Fruit fly (Drosophila melanogaster) Kc167 (cell line): ENCODE results near the gene RhoGEF64C.

Source experiments
- Myc ChIP-seq: fragments of >200 bp; optimal IDR thresholded peaks from 2 replicates; lab custom pipeline; 2017; ENCODE audit warnings: missing external identifiers
- Sin3A ChIP-seq: fragments of >200 bp; optimal IDR thresholded peaks from 2 replicates; lab custom pipeline; 2018; ENCODE audit warnings: missing external identifiers
- h ChIP-seq: fragments of >200 bp; optimal IDR thresholded peaks from 3 replicates; lab custom pipeline; 2018; ENCODE audit warnings: missing external identifiers
- insv ChIP-seq: fragments of >200 bp; optimal IDR thresholded peaks from 3 replicates; lab custom pipeline; 2018; ENCODE audit warnings: missing external identifiers
- psq ChIP-seq: fragments of >200 bp; optimal IDR thresholded peaks from 2 replicates; lab custom pipeline; 2017; ENCODE audit warnings: missing external identifiers
- ttk ChIP-seq: sonication (Bioruptor generic); optimal IDR thresholded peaks from 2 replicates; lab custom pipeline; 2017; ENCODE audit warnings: missing external identifiers

RhoGEF64C gene

DNA sequence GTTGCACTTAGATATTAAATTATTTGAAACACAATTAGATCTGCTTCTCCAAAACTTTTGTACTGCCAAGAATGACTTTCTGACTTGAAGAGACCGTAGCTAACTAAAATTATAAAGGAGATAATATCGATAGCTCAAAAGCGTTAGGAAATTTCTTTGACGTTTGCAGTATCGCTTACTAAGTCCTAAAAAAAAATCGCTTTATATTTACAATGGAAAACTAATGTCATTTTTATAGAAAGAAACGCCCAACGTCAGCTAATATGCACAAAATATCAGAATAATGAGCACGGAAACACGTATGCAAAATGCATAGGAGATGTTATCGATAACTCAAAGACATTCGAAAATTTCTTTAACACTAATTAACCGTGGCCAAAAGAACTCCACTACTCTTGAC, 61.1 kb downstream of the RhoGEF64C start, which contains the start of gene CG12493:
Gene CG12493 (minus strand): TSS at position 101 of the 400 bp plus-strand sequence.
- TF ChIP-seq insv (lab: Kevin White, UChicago): no peak
- no peak for TF ChIP-seq ttk (lab: Kevin White, UChicago)
- TF ChIP-seq h (lab: Kevin White, UChicago): no peak
- TF ChIP-seq Sin3A: no peak
- no peak for TF ChIP-seq psq (lab: Kevin White, UChicago)
- no peak for TF ChIP-seq Myc (lab: Kevin White, UChicago)

DNA sequence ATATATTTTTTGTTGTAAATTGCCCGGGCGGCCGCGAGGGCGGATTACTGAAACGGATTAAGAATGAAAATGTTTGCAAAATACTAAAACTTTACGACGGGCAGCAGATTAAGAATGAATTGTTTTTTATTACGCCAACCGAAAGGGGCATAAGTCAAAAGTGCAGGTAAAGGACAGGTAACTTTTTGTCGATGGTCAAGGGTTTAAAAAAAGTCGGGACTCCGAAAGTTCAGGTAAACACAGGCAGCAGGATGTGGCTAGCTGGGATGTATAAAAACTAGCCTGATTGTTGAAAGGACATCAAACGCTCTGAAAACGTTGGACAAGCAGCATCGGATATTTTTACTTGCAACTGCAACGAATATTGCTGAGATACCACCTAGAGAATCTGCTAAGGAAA, 65.0 kb downstream of the RhoGEF64C start, which contains the start of gene CG13711:
Gene CG13711 (plus strand): TSS at position 301 of the 400 bp plus-strand sequence.
- TF ChIP-seq psq (lab: Kevin White, UChicago) (no peak), Myc (lab: Kevin White, UChicago) (no peak), h (lab: Kevin White, UChicago) (no peak)

DNA sequence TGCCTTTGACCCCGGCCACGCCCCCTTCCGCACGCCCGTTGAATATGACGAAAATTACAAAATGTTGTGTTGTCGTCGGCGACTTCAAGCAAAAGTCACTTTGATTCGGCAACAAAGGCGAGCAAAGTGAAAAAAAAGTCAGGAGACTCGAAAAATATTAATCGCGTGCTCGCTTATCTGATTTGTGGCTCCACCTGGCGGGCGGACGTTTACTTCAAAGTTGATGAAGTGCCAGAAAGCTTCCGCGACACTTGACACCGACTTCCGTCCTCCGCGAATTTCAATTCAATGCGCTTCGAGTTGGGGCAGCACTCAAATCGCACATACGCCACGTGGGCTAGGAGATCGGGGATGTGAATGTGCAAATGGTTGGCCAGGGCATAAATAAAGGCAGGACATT, 83.8 kb downstream of the RhoGEF64C start:
- no peak for TF ChIP-seq Myc (lab: Kevin White, UChicago)
- no peak for TF ChIP-seq Sin3A
- no peak for TF ChIP-seq ttk (lab: Kevin White, UChicago)
- TF ChIP-seq h (lab: Kevin White, UChicago): no peak
- no peak for TF ChIP-seq psq (lab: Kevin White, UChicago)
- no peak for TF ChIP-seq insv (lab: Kevin White, UChicago)

DNA sequence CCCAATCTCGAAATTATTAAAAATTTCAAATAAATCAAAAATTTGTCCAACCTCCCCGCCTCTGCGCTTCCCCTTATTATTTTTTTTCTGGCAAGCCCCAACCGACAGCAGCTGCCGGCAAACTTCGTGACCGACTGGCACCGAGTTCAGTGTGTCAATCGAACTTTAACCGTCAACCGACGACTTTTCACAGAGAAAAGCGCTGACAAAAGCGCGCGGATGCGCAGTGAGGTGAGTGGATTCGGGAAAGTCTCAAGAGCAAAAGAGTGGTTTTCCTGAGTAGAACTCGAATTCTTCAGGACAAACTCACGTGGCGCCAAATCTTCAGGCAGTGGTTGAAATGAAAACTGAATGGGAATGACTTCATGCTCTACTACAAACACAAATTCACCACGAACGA, 108.1 kb downstream of the RhoGEF64C start:
- TF ChIP-seq Myc (lab: Kevin White, UChicago): no peak
- TF ChIP-seq insv (lab: Kevin White, UChicago): no peak
- TF ChIP-seq psq (lab: Kevin White, UChicago): no peak
- no peak for TF ChIP-seq Sin3A
- no peak for TF ChIP-seq ttk (lab: Kevin White, UChicago)
- no peak for TF ChIP-seq h (lab: Kevin White, UChicago)

DNA sequence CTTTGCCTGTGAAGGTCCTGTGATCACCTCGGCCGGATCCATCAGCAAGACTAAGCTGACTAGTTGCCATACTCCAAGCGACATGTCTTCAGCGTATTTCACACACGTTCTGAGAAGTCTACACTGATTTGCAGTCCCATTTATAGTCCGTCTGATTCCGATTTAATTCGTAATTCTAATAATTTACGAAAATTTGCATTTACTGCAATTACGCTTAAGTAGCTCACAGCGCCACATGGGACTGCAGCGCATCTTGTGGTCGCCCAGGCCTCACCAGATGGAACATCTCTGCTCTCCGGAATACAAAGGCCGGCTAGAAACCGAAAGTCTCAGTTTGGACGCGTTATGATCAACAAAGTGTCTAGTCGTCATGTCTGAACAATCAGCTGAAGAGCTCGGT, 112.6 kb downstream of the RhoGEF64C start, which contains the start of gene CG7509:
Gene CG7509 (minus strand): TSS at position 101 of the 400 bp plus-strand sequence.
- TF ChIP-seq Myc (lab: Kevin White, UChicago): no peak
- no peak for TF ChIP-seq insv (lab: Kevin White, UChicago)
- TF ChIP-seq Sin3A: no peak
- no peak for TF ChIP-seq ttk (lab: Kevin White, UChicago)
- no peak for TF ChIP-seq psq (lab: Kevin White, UChicago)
- no peak for TF ChIP-seq h (lab: Kevin White, UChicago)

DNA sequence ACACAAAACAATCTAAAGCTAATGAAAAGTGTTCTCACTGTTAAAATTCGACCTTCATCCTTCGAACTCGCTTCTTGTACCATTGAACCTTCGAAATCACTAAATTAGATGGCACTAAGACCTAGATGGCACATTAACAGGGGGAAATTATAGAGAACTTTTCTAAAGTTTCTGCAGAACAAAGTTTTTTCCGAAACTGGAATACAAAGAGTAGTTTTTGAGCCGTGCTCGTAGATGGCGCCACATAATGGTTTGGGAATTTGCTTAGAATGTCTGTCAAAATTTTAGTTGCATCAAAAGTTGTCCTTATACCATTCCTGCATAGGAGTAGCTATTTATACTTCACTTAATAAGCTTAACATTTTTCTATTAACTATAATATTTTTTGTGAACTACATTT, 113.2 kb downstream of the RhoGEF64C start:
- TF ChIP-seq insv (lab: Kevin White, UChicago) (no peak), psq (lab: Kevin White, UChicago) (no peak), ttk (lab: Kevin White, UChicago) (no peak), Myc (lab: Kevin White, UChicago) (no peak), h (lab: Kevin White, UChicago) (no peak), Sin3A (no peak)

DNA sequence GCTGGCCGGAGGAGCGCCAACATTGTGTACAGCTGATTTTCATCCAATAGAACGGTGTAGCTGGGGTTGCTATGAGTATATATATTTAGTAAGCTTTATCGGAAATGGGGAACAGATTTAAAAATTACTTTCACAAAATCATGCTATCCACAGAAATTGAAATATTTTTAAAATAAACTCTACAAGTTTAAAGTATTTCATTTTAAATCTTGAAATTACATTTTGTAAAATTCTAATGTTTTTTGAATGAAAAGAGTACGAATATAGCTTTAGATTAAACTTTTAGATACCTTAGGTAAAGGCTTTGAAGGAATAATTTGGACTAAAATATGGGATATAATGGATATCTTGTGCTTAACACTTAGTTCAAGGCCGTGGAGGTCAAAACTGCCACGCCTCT, 114.7 kb downstream of the RhoGEF64C start, which contains the start of gene CG18808:
Gene CG18808 (minus strand): TSS at position 101 of the 400 bp plus-strand sequence.
- TF ChIP-seq ttk (lab: Kevin White, UChicago) (no peak), Sin3A (no peak), Myc (lab: Kevin White, UChicago) (no peak), h (lab: Kevin White, UChicago) (no peak), insv (lab: Kevin White, UChicago) (no peak), psq (lab: Kevin White, UChicago) (no peak)

DNA sequence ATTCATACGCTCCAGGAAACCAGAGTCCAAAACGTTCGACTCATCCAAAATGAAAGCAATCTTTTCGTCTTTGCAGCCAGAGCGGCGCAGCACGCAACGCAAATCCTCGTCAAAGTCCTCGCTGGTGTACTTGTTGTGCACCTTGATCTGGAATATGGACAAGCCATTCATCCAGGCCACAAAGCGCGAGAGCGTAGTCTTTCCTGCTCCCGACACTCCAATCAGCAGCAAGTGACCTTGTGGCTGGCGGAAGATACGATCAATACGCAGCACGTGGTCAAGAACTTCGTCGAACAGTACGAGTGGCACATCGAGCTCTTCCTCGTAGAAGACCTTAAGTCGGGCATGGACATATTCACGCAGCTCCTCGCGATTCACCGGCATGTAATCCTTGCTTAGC, 121.6 kb downstream of the RhoGEF64C start:
- TF ChIP-seq Myc (lab: Kevin White, UChicago) (no peak), Sin3A (no peak), h (lab: Kevin White, UChicago) (no peak), insv (lab: Kevin White, UChicago) (no peak), ttk (lab: Kevin White, UChicago) (no peak), psq (lab: Kevin White, UChicago) (no peak)

DNA sequence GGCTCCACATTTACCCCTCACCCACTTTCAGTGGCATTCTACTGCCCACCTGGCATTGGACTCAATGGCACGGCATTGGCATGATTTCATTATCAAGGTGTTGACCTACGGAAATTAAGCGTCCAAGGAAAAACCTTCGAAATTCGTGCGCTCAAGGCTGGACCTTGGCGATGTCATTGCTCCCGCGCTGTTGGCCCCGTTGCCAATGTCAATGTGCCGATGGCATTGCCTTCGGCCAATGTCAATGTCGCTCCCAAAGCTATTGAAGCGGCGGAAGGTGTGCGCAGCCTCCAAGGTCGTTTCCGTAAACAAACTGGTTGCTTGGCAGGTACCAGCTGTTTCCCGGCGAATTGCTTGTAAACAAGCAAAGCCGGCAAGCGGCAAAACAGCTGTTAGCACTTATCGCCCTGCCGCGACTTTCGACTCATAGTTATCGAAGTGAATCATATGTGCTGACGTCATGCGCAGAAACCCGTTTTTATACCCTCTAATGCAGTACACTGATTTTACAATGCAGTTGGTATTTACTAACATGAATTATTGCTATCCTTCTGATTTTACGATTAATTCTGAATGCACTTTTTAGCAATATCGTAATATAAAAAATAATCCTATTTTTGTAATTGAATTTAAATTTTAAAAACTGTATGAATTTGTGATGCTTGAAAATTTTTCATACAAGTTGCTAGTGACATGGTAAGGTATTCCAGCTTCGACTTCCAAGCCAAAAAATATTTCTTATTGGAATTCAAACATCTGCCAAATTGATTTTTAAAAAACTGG, 132.0 kb downstream of the RhoGEF64C start:
- no peak for TF ChIP-seq ttk (lab: Kevin White, UChicago)
- TF ChIP-seq h (lab: Kevin White, UChicago): no peak
- TF ChIP-seq psq (lab: Kevin White, UChicago): no peak
- TF ChIP-seq Myc (lab: Kevin White, UChicago): no peak
- no peak for TF ChIP-seq insv (lab: Kevin White, UChicago)
- TF ChIP-seq Sin3A: no peak

DNA sequence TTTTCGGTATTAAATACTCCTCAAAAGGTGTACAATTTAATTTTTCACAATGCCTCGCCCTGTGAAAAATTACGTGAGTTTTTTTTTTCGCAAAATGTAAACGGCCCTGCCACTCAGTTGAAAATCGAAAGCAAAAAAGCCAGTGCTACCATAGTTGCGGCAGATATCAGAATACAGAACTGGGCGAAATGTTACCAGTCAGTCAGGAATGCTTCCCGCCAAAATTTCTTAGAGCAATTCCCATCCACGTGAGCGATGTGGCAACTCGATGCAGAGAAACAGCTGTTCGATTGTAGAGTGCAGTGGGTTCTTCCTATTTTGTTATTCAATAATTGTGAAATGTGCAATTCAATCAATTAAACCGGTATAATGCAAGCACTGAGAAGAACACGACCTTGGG, 133.0 kb downstream of the RhoGEF64C start, which contains the start of the genes Dhc64C and LeuRS-m:
Gene Dhc64C (minus strand): TSS at position 104 of the 400 bp plus-strand sequence.
Gene LeuRS-m (plus strand): TSS at position 270 of the 400 bp plus-strand sequence.
- TF ChIP-seq ttk (lab: Kevin White, UChicago) (no peak), psq (lab: Kevin White, UChicago) (no peak), Myc (lab: Kevin White, UChicago) (no peak), h (lab: Kevin White, UChicago) (no peak), insv (lab: Kevin White, UChicago) (no peak), Sin3A (no peak)

DNA sequence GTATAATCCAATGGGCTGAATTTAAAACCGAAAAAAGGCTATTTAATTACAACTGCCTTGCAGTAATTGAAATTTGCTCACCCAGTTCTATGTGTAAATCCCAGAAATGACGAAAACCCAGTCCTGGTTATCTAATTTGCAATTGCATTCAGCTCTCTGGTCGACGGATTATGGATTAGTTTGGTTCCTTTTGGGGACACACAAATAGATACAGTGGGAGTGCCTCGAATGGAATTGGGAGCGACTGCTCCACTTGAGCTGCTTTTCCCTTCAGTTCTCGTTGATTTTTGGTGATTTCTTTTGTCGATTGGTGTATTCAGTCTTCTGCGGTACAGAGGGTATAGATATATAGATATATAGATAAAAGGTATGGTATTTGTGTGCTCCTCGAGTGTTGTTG, 140.9 kb downstream of the RhoGEF64C start, which contains the start of gene CG13708:
Gene CG13708 (minus strand): TSS at position 101 of the 400 bp plus-strand sequence.
- no peak for TF ChIP-seq h (lab: Kevin White, UChicago)
- TF ChIP-seq psq (lab: Kevin White, UChicago): no peak
- no peak for TF ChIP-seq ttk (lab: Kevin White, UChicago)
- TF ChIP-seq Myc (lab: Kevin White, UChicago): no peak
- TF ChIP-seq Sin3A: no peak
- no peak for TF ChIP-seq insv (lab: Kevin White, UChicago)
